Fruit fly (Drosophila melanogaster): Measurements from ENCODE around the gene Socs36E.

- no peak for TF ChIP-seq CG1620 (GFP tag; optimal IDR thresholded peaks at IDR 0.05)
- no peak for TF ChIP-seq toe (GFP tag; optimal IDR thresholded peaks at IDR 0.05)
- TF ChIP-seq CG12768 (GFP tag; optimal IDR thresholded peaks at IDR 0.05) = no peak
- TF ChIP-seq ovo (GFP tag; optimal IDR thresholded peaks at IDR 0.05) = no peak
Measured at dm6 chr2L:18186695-18187094, 34.5 kb upstream of the Socs36E start.

All from whole organism, adult.